Worm (Caenorhabditis elegans) whole organism, late embryonic: ENCODE data around the gene trcs-1.

ENCODE experiments used
- C08G9.2 ChIP-seq: sonication (generic microtip); optimal IDR thresholded peaks from 2 replicates; lab custom pipeline; 2016; ENCODE audit warnings: mild to moderate bottlenecking, missing genetic modification characterization, moderate library complexity, missing compliant biosample characterization
- ama-1 ChIP-seq: fragments of 150-350 bp; optimal IDR thresholded peaks from 2 replicates; lab custom pipeline; 2014
- ceh-19 ChIP-seq: fragments of 200-800 bp; sonication (Bioruptor generic); optimal IDR thresholded peaks from 2 replicates; lab custom pipeline; 2018; ENCODE audit warnings: mild to moderate bottlenecking, missing genetic modification characterization, missing compliant biosample characterization
- ceh-34 ChIP-seq: sonication (generic microtip); optimal IDR thresholded peaks from 2 replicates; lab custom pipeline; 2016; ENCODE audit warnings: mild to moderate bottlenecking, missing genetic modification characterization, missing compliant biosample characterization
- ceh-45 ChIP-seq: fragments of 200-800 bp; sonication (Bioruptor generic); IDR thresholded peaks from 2 replicates; pipeline ENCODE4 v1.3.6; 2022; ENCODE audit warnings: missing genetic modification reagents, missing genetic modification characterization, missing compliant biosample characterization
- ceh-48 ChIP-seq: sonication (generic microtip); optimal IDR thresholded peaks from 2 replicates; lab custom pipeline; 2016; ENCODE audit warnings: missing genetic modification characterization, inconsistent platforms, missing compliant biosample characterization
- ceh-6 ChIP-seq: fragments of 200-800 bp; sonication (Bioruptor generic); optimal IDR thresholded peaks from 2 replicates; lab custom pipeline; 2018; ENCODE audit warnings: mild to moderate bottlenecking, missing genetic modification characterization, missing compliant biosample characterization
- elt-4 ChIP-seq: sonication (generic microtip); optimal IDR thresholded peaks from 2 replicates; lab custom pipeline; 2016; ENCODE audit warnings: missing genetic modification characterization, missing compliant biosample characterization
- fkh-10 ChIP-seq: fragments of 150-350 bp; optimal IDR thresholded peaks from 2 replicates; lab custom pipeline; 2014; ENCODE audit warnings: missing biosample characterization, missing genetic modification reagents, missing genetic modification characterization
- lin-11 ChIP-seq: fragments of 200-800 bp; sonication (Bioruptor generic); optimal IDR thresholded peaks from 2 replicates; lab custom pipeline; 2018; ENCODE audit warnings: mild to moderate bottlenecking, missing genetic modification characterization, missing compliant biosample characterization
- nfya-1 ChIP-seq: sonication (generic microtip); optimal IDR thresholded peaks from 2 replicates; lab custom pipeline; 2017; ENCODE audit warnings: missing genetic modification characterization, mild to moderate bottlenecking, missing compliant biosample characterization, antibody characterized with exemption, moderate library complexity
- pag-3 ChIP-seq: sonication (generic microtip); optimal IDR thresholded peaks from 2 replicates; lab custom pipeline; 2016; ENCODE audit warnings: missing compliant biosample characterization, missing genetic modification characterization, borderline replicate concordance
- pqm-1 ChIP-seq: sonication (generic microtip); optimal IDR thresholded peaks from 2 replicates; lab custom pipeline; 2016; ENCODE audit warnings: missing genetic modification characterization, missing compliant biosample characterization
- zip-5 ChIP-seq: sonication (generic microtip); optimal IDR thresholded peaks from 2 replicates; lab custom pipeline; 2016; ENCODE audit warnings: missing genetic modification characterization, missing compliant biosample characterization

ce11 chrIV:9618836-9619235, 30.2 kb upstream of the trcs-1 start:
- no peak for TF ChIP-seq pag-3 (tag; lab: Kevin White, UChicago)
- TF ChIP-seq fkh-10 = no peak
- no peak for TF ChIP-seq zip-5
- no peak for TF ChIP-seq ama-1
- no peak for TF ChIP-seq elt-4
- TF ChIP-seq ceh-48 (tag; lab: Kevin White, UChicago) = no peak
- TF ChIP-seq pqm-1 (tag; lab: Kevin White, UChicago) = no peak
- TF ChIP-seq ceh-6 = no peak
- no peak for TF ChIP-seq lin-11
- TF ChIP-seq nfya-1 (tag; lab: Kevin White, UChicago) = no peak
- no peak for TF ChIP-seq ceh-19 (GFP tag; lab: Kevin White, UChicago)
- TF ChIP-seq ceh-45 (GFP tag; lab: Robert Waterston, UW) = no peak
- no peak for TF ChIP-seq ceh-34 (tag; lab: Kevin White, UChicago)
- TF ChIP-seq C08G9.2 (tag; lab: Kevin White, UChicago) = no peak
